Fruit fly (Drosophila melanogaster): ENCODE results near the gene Ama.

Ama gene

DNA sequence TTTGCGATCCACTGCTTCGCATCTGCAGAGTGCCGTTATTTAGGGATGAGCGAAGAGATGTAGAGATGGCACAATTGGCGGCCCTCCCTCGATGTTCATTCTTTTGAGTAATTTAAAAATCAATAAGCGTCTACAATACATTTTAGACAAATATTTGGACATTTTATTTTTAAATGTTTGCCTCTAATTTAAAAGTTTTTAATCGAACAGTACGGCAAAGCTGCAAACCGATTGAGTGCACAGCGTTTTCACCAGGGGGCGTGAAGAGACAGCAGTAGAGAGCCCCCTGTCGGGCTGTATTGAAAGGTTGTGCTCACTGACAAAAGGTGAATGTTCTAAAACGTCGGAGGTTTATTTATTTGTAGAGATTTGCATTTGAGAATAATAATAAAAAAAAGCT is 3.0 kb upstream of the Ama start, which contains the start of gene bcd (continued):
- TF ChIP-seq ind (GFP tag; optimal IDR thresholded peaks at IDR 0.05): peak; percentile 75
- TF ChIP-seq tin (GFP tag; optimal IDR thresholded peaks at IDR 0.05): peak; percentile 85
- no peak for TF ChIP-seq gro (GFP tag; optimal IDR thresholded peaks at IDR 0.05)
- peak; percentile 28 for TF ChIP-seq pzg (GFP tag; optimal IDR thresholded peaks at IDR 0.05)
- TF ChIP-seq Lpt (GFP tag; optimal IDR thresholded peaks at IDR 0.05): no peak
- TF ChIP-seq Mrtf (GFP tag; IDR thresholded peaks at IDR 0.05): peak; percentile 81
- TF ChIP-seq lbe (GFP tag; optimal IDR thresholded peaks at IDR 0.05): no peak
- TF ChIP-seq CG13424 (tag; optimal IDR thresholded peaks at IDR 0.05): peak; percentile 60
- peak in 1 of 2 experiments; percentile 68 for TF ChIP-seq bsh (GFP tag; optimal IDR thresholded peaks at IDR 0.05)
- peak; percentile 97 for TF ChIP-seq Med (GFP tag)
- no peak for TF ChIP-seq CkIIα-i1 (GFP tag; IDR thresholded peaks at IDR 0.05)
- no peak for TF ChIP-seq zen2 (GFP tag; IDR thresholded peaks at IDR 0.05; ENCODE audit: partially characterized antibody)
- no peak for TF ChIP-seq sug (tag; optimal IDR thresholded peaks at IDR 0.05)
- TF ChIP-seq Abd-B (GFP tag; optimal IDR thresholded peaks at IDR 0.05): peak; percentile 77
- peak; percentile 66 for TF ChIP-seq CG13775 (GFP tag; optimal IDR thresholded peaks at IDR 0.05)
- TF ChIP-seq CG12236 (GFP tag; optimal IDR thresholded peaks at IDR 0.05): peak; percentile 70
- TF ChIP-seq prd (optimal IDR thresholded peaks at IDR 0.05): no peak
- TF ChIP-seq prd (GFP tag; IDR thresholded peaks at IDR 0.05): peak; percentile 92
- peak; percentile 49; the same call in 2 of the 3 replicates for TF ChIP-seq CG6791 (GFP tag; IDR thresholded peaks at IDR 0.05; ENCODE audit: partially characterized antibody)
- peak; percentile 30 for TF ChIP-seq trh (GFP tag; optimal IDR thresholded peaks at IDR 0.05)
- peak; percentile 52 for TF ChIP-seq CG10654 (GFP tag; optimal IDR thresholded peaks at IDR 0.05)
- peak; percentile 29; the same call in 1 of the 2 replicates for TF ChIP-seq Gsc (GFP tag; IDR thresholded peaks at IDR 0.05)
- no peak for TF ChIP-seq fru (optimal IDR thresholded peaks at IDR 0.05)
- TF ChIP-seq Usf (GFP tag; optimal IDR thresholded peaks at IDR 0.05): peak; percentile 52
- peak; percentile 58 for TF ChIP-seq CG6272 (GFP tag; IDR thresholded peaks at IDR 0.05)
- TF ChIP-seq NFAT (GFP tag; IDR thresholded peaks at IDR 0.05): peak; percentile 86
- no peak for TF ChIP-seq Dfd (GFP tag; optimal IDR thresholded peaks at IDR 0.05)
- peak; percentile 59 for TF ChIP-seq repo (GFP tag; optimal IDR thresholded peaks at IDR 0.05)
- TF ChIP-seq CG13894 (tag; optimal IDR thresholded peaks at IDR 0.05): no peak
- TF ChIP-seq CG14441 (GFP tag; IDR thresholded peaks at IDR 0.05): peak; percentile 75
- TF ChIP-seq CG34422 (GFP tag; IDR thresholded peaks at IDR 0.05): peak; percentile 80
- peak; percentile 82 for TF ChIP-seq CG5953 (GFP tag; IDR thresholded peaks at IDR 0.05)
- TF ChIP-seq en (GFP tag; optimal IDR thresholded peaks at IDR 0.05): peak; percentile 66
- peak; percentile 23 for TF ChIP-seq CG9437 (GFP tag; optimal IDR thresholded peaks at IDR 0.05)
- peak; percentile 70 for TF ChIP-seq CG4404 (GFP tag; IDR thresholded peaks at IDR 0.05)
- peak; percentile 86 for TF ChIP-seq pnt (GFP tag; optimal IDR thresholded peaks at IDR 0.05)
- peak; percentile 62 for TF ChIP-seq nerfin-1 (tag; optimal IDR thresholded peaks at IDR 0.05)
- TF ChIP-seq CG31441 (GFP tag; IDR thresholded peaks at IDR 0.05): peak; percentile 54
- peak; percentile 84 for TF ChIP-seq CG15696 (tag; optimal IDR thresholded peaks at IDR 0.05)
- TF ChIP-seq ash1 (GFP tag; optimal IDR thresholded peaks at IDR 0.05): peak; percentile 2
- peak; percentile 42 for TF ChIP-seq Ravus (GFP tag; IDR thresholded peaks at IDR 0.05)
- peak; percentile 66 for TF ChIP-seq Fer3 (tag; optimal IDR thresholded peaks at IDR 0.05)
- no peak for TF ChIP-seq CG2889 (GFP tag; IDR thresholded peaks at IDR 0.05)
- TF ChIP-seq D19B (GFP tag; optimal IDR thresholded peaks at IDR 0.05): peak; percentile 40
- TF ChIP-seq jumu (GFP tag; optimal IDR thresholded peaks at IDR 0.05): peak; percentile 81
- TF ChIP-seq nmo (GFP tag; optimal IDR thresholded peaks at IDR 0.05): peak; percentile 78
- TF ChIP-seq run (tag; optimal IDR thresholded peaks at IDR 0.05): no peak
- TF ChIP-seq Hmr (GFP tag; optimal IDR thresholded peaks at IDR 0.05): peak; percentile 78
- TF ChIP-seq Drgx (GFP tag; IDR thresholded peaks at IDR 0.05): peak; percentile 57
- peak; percentile 80 for TF ChIP-seq sisA (GFP tag; IDR thresholded peaks at IDR 0.05)
- TF ChIP-seq Bdp1 (GFP tag; optimal IDR thresholded peaks at IDR 0.05): peak; percentile 71
- TF ChIP-seq Fer2 (tag; optimal IDR thresholded peaks at IDR 0.05): peak; percentile 45

Data from whole organism, embryonic.